Worm (Caenorhabditis elegans) whole organism, young adult: Measurements from ENCODE around the gene del-10.

Source experiments
- B0261.1 ChIP-seq: sonication (generic microtip); optimal IDR thresholded peaks from 2 replicates; lab custom pipeline; 2016; ENCODE audit warnings: mild to moderate bottlenecking, missing genetic modification characterization, moderate library complexity, missing compliant biosample characterization
- D2030.7 ChIP-seq: fragments of 200-800 bp; sonication (Bioruptor generic); IDR thresholded peaks from 2 replicates; pipeline ENCODE4 v1.3.6; 2022; ENCODE audit warnings: missing genetic modification reagents, missing genetic modification characterization, missing compliant biosample characterization
- F49E8.2 ChIP-seq: sonication (generic microtip); optimal IDR thresholded peaks from 3 replicates; lab custom pipeline; 2017; ENCODE audit warnings: missing genetic modification characterization, mild to moderate bottlenecking, missing compliant biosample characterization, antibody characterized with exemption, moderate library complexity; ENCODE audit not compliant: insufficient read depth
- F57A8.1 ChIP-seq: fragments of 200-800 bp; sonication (Bioruptor generic); optimal IDR thresholded peaks from 2 replicates; lab custom pipeline; 2018; ENCODE audit warnings: mild to moderate bottlenecking, missing genetic modification characterization, moderate library complexity, missing compliant biosample characterization
- F57C9.4 ChIP-seq: sonication (generic microtip); optimal IDR thresholded peaks from 2 replicates; lab custom pipeline; 2017; ENCODE audit warnings: mild to moderate bottlenecking, missing genetic modification characterization, missing compliant biosample characterization
- K11D2.4 ChIP-seq: fragments of 200-800 bp; sonication (Bioruptor generic); IDR thresholded peaks from 2 replicates; pipeline ENCODE4 v1.3.6; 2022; ENCODE audit warnings: missing genetic modification reagents, missing genetic modification characterization, missing compliant biosample characterization
- T26A5.8 ChIP-seq: sonication (generic microtip); optimal IDR thresholded peaks from 2 replicates; lab custom pipeline; 2016; ENCODE audit warnings: missing genetic modification characterization, missing compliant biosample characterization
- Y67H2A.10 ChIP-seq: fragments of 200-800 bp; sonication (Bioruptor generic); conservative IDR thresholded peaks from 2 replicates; pipeline ENCODE4 v1.3.6; 2022; ENCODE audit warnings: missing genetic modification reagents, missing genetic modification characterization, missing compliant biosample characterization
- ama-1 ChIP-seq, 3 experiments: fragments of 150-350 bp in 1 of 3; sonication (generic microtip) in 2 of 3; optimal IDR thresholded peaks; 2 replicates each; lab custom pipeline; 2014 to 2018; ENCODE audit warnings: missing biosample characterization in 2 of 3, missing genetic modification characterization in 2 of 3, missing genetic modification reagents in 2 of 3
- bed-2 ChIP-seq: fragments of 200-800 bp; sonication (Bioruptor generic); IDR thresholded peaks from 2 replicates; pipeline ENCODE4 v1.3.6; 2022; ENCODE audit warnings: missing genetic modification reagents, missing genetic modification characterization, missing compliant biosample characterization
- cebp-1 ChIP-seq, 2 experiments: fragments of 200-800 bp in 1 of 2; sonication (Bioruptor generic) in 1 of 2; sonication (generic microtip) in 1 of 2; IDR thresholded peaks in 1 of 2; optimal IDR thresholded peaks in 1 of 2; 2 replicates each; pipeline versions ENCODE4 v1.3.6 to Lab custom; 2017 to 2022; ENCODE audit warnings: missing compliant biosample characterization in 2 of 2, missing genetic modification characterization in 2 of 2, mild to moderate bottlenecking in 1 of 2, missing genetic modification reagents in 1 of 2, moderate library complexity in 1 of 2
- ceh-100 ChIP-seq: fragments of 200-800 bp; sonication (Bioruptor generic); IDR thresholded peaks from 2 replicates; pipeline ENCODE4 v1.3.6; 2022; ENCODE audit warnings: missing genetic modification reagents, missing genetic modification characterization, missing compliant biosample characterization
- die-1 ChIP-seq: sonication (generic microtip); optimal IDR thresholded peaks from 2 replicates; lab custom pipeline; 2016; ENCODE audit warnings: missing genotype, mild to moderate bottlenecking, missing genetic modification characterization, missing compliant biosample characterization
- ekl-4 ChIP-seq: fragments of 200-800 bp; sonication (Bioruptor generic); IDR thresholded peaks from 2 replicates; pipeline ENCODE4 v1.3.6; 2022; ENCODE audit warnings: missing genetic modification reagents, missing genetic modification characterization, missing compliant biosample characterization
- ets-4 ChIP-seq: fragments of 200-800 bp; sonication (Bioruptor generic); optimal IDR thresholded peaks from 2 replicates; lab custom pipeline; 2018; ENCODE audit warnings: mild to moderate bottlenecking, missing genetic modification characterization, missing compliant biosample characterization
- fkh-3 ChIP-seq: sonication (generic microtip); optimal IDR thresholded peaks from 2 replicates; lab custom pipeline; 2016; ENCODE audit warnings: mild to moderate bottlenecking, missing genetic modification characterization, missing compliant biosample characterization
- hrde-1 ChIP-seq: sonication (generic microtip); optimal IDR thresholded peaks from 2 replicates; lab custom pipeline; 2016; ENCODE audit warnings: missing genetic modification characterization, mild to moderate bottlenecking, missing compliant biosample characterization, moderate library complexity, missing genotype, missing genetic modification reagents, borderline replicate concordance
- hsf-1 ChIP-seq: fragments of 200-800 bp; sonication (Bioruptor generic); IDR thresholded peaks from 2 replicates; pipeline ENCODE4 v1.3.6; 2022; ENCODE audit warnings: missing genetic modification reagents, missing genetic modification characterization, missing compliant biosample characterization
- lag-1 ChIP-seq: fragments of 200-800 bp; sonication (Bioruptor generic); IDR thresholded peaks from 2 replicates; pipeline ENCODE4 v1.3.6; 2022; ENCODE audit warnings: missing genetic modification reagents, missing genetic modification characterization, missing compliant biosample characterization
- lin-54 ChIP-seq: fragments of 200-800 bp; sonication (Bioruptor generic); optimal IDR thresholded peaks from 2 replicates; lab custom pipeline; 2018; ENCODE audit warnings: mild to moderate bottlenecking, missing genetic modification characterization, missing compliant biosample characterization
- lsl-1 ChIP-seq: fragments of 200-800 bp; sonication (Bioruptor generic); optimal IDR thresholded peaks from 2 replicates; lab custom pipeline; 2018; ENCODE audit warnings: mild to moderate bottlenecking, missing genetic modification characterization, moderate library complexity, missing compliant biosample characterization
- madf-3 ChIP-seq: fragments of 200-800 bp; sonication (Bioruptor generic); IDR thresholded peaks from 2 replicates; pipeline ENCODE4 v1.3.6; 2022; ENCODE audit warnings: missing genetic modification reagents, missing genetic modification characterization, missing compliant biosample characterization
- madf-6 ChIP-seq: fragments of 200-800 bp; sonication (Bioruptor generic); IDR thresholded peaks from 2 replicates; pipeline ENCODE4 v1.3.6; 2022; ENCODE audit warnings: missing genetic modification reagents, missing genetic modification characterization, missing compliant biosample characterization
- mcd-1 ChIP-seq: fragments of 200-800 bp; sonication (Bioruptor generic); IDR thresholded peaks from 2 replicates; pipeline ENCODE4 v1.3.6; 2022; ENCODE audit warnings: missing genetic modification reagents, missing genetic modification characterization, missing compliant biosample characterization
- mel-28 ChIP-seq: sonication (generic microtip); optimal IDR thresholded peaks from 2 replicates; lab custom pipeline; 2016; ENCODE audit warnings: borderline replicate concordance, mild to moderate bottlenecking, missing genetic modification characterization, missing compliant biosample characterization
- mes-4 ChIP-seq: sonication (generic microtip); optimal IDR thresholded peaks from 2 replicates; lab custom pipeline; 2016; ENCODE audit warnings: missing genotype, missing genetic modification characterization, missing compliant biosample characterization
- nhr-27 ChIP-seq: fragments of 200-800 bp; sonication (Bioruptor generic); optimal IDR thresholded peaks from 2 replicates; lab custom pipeline; 2018; ENCODE audit warnings: mild to moderate bottlenecking, missing genetic modification characterization, moderate library complexity, missing compliant biosample characterization
- nhr-80 ChIP-seq: sonication (generic microtip); optimal IDR thresholded peaks from 2 replicates; lab custom pipeline; 2016; ENCODE audit warnings: missing genetic modification characterization, missing compliant biosample characterization
- pbrm-1 ChIP-seq: fragments of 200-800 bp; sonication (Bioruptor generic); IDR thresholded peaks from 2 replicates; pipeline ENCODE4 v1.3.6; 2022; ENCODE audit warnings: missing genetic modification reagents, missing genetic modification characterization, missing compliant biosample characterization
- pha-4 ChIP-seq: fragments of 150-350 bp; sonication (generic microtip); optimal IDR thresholded peaks from 2 replicates; lab custom pipeline; 2014; ENCODE audit warnings: missing biosample characterization, missing genetic modification reagents, missing genetic modification characterization
- repo-1 ChIP-seq: sonication (generic microtip); optimal IDR thresholded peaks from 2 replicates; lab custom pipeline; 2017; ENCODE audit warnings: mild to moderate bottlenecking, missing genetic modification characterization, missing compliant biosample characterization
- snpc-1.3 ChIP-seq: sonication (generic microtip); optimal IDR thresholded peaks from 2 replicates; lab custom pipeline; 2017; ENCODE audit warnings: missing genetic modification characterization, mild to moderate bottlenecking, missing compliant biosample characterization, antibody characterized with exemption, moderate library complexity, missing genotype, missing genetic modification reagents; ENCODE audit not compliant: insufficient read depth
- snpc-3.4 ChIP-seq: sonication (generic microtip); optimal IDR thresholded peaks from 2 replicates; lab custom pipeline; 2017; ENCODE audit warnings: missing genetic modification characterization, mild to moderate bottlenecking, missing compliant biosample characterization, antibody characterized with exemption, moderate library complexity, missing genotype, missing genetic modification reagents
- somi-1 ChIP-seq: fragments of 200-800 bp; sonication (Bioruptor generic); optimal IDR thresholded peaks from 2 replicates; lab custom pipeline; 2018; ENCODE audit warnings: mild to moderate bottlenecking, missing genetic modification characterization, missing compliant biosample characterization
- tbx-9 ChIP-seq: sonication (generic microtip); optimal IDR thresholded peaks from 2 replicates; lab custom pipeline; 2016; ENCODE audit warnings: borderline replicate concordance, missing genetic modification characterization, inconsistent platforms, missing compliant biosample characterization
- tlf-1 ChIP-seq: fragments of 200-800 bp; sonication (Bioruptor generic); optimal IDR thresholded peaks from 2 replicates; lab custom pipeline; 2018; ENCODE audit warnings: mild to moderate bottlenecking, missing genetic modification characterization, missing compliant biosample characterization
- xnd-1 ChIP-seq: sonication (generic microtip); optimal IDR thresholded peaks from 2 replicates; lab custom pipeline; 2016; ENCODE audit warnings: missing genotype, missing genetic modification reagents, missing genetic modification characterization, missing compliant biosample characterization
- zim-3 ChIP-seq: sonication (generic microtip); optimal IDR thresholded peaks from 2 replicates; lab custom pipeline; 2017; ENCODE audit warnings: mild to moderate bottlenecking, missing genetic modification characterization, moderate library complexity, missing compliant biosample characterization
- ztf-22 ChIP-seq: fragments of 200-800 bp; sonication (Bioruptor generic); optimal IDR thresholded peaks from 2 replicates; lab custom pipeline; 2018; ENCODE audit warnings: mild to moderate bottlenecking, missing genetic modification characterization, moderate library complexity, missing compliant biosample characterization

The del-10 gene

DNA sequence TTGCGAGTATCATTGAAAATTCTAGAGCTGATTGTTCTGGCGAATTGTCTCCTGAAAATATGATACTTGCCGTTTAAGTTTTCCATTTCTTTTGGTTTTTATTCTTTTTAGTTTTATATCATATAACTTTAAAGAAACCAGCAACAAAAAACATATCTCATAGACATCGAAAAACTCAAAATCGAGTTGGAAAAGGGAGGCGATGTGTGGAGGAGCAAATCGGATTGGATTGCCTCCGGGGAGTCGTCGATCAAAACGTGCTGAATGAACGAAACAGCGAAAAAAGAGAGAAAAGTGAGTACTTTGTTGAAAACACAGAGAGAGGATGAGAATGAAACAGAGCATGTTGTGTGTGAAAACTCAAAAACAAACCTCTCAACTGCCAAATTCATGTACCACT is 15.2 kb upstream of the del-10 start:
- TF ChIP-seq die-1 (no peak), ets-4 (GFP tag; lab: Kevin White, UChicago) (no peak), lag-1 (GFP tag; lab: Robert Waterston, UW) (no peak), somi-1 (GFP tag; lab: Kevin White, UChicago) (no peak), D2030.7 (GFP tag; lab: Robert Waterston, UW) (no peak), nhr-27 (no peak), zim-3 (tag; lab: Kevin White, UChicago) (no peak), fkh-3 (tag; lab: Kevin White, UChicago) (no peak), nhr-80 (tag; lab: Kevin White, UChicago) (no peak), K11D2.4 (GFP tag; lab: Robert Waterston, UW) (no peak), T26A5.8 (tag; lab: Kevin White, UChicago) (no peak), lin-54 (GFP tag; lab: Kevin White, UChicago) (no peak), mel-28 (no peak), snpc-1.3 (tag; lab: Kevin White, UChicago) (no peak), ekl-4 (GFP tag; lab: Robert Waterston, UW) (no peak), F57A8.1 (no peak)

DNA sequence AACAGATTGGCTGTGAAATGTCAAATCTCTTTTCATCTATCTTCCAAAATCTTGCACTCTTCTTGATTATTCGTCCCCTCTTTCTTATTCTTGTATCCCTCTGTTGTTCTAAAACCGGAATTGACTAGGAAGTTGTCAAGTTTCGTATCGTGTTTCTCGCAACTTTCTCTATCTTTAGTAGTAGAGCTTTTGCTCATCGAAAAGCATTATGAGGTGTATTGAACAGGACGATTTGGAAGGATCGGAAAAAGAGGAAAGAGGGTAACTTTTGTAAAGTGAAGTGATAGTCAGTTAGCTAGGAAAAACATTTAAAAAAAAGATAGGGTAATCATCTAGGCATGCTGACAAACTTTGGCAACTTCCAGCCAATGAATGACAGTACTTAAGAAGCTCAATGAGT is 14.6 kb upstream of the del-10 start:
- TF ChIP-seq tlf-1 (GFP tag; lab: Kevin White, UChicago) = no peak
- no peak for TF ChIP-seq lsl-1 (GFP tag; lab: Kevin White, UChicago)
- TF ChIP-seq ets-4 (GFP tag; lab: Kevin White, UChicago) = no peak
- TF ChIP-seq ama-1 (optimal IDR thresholded peaks at IDR 0.05; lab: Kevin White, UChicago) = no peak
- TF ChIP-seq ama-1 (GFP tag; optimal IDR thresholded peaks at IDR 0.05; lab: Kevin White, UChicago) = no peak
- TF ChIP-seq B0261.1 (tag; lab: Kevin White, UChicago) = no peak
- TF ChIP-seq tbx-9 (tag; lab: Kevin White, UChicago) = no peak
- TF ChIP-seq F57C9.4 (tag; lab: Kevin White, UChicago) = no peak
- TF ChIP-seq bed-2 = no peak
- no peak for TF ChIP-seq snpc-3.4 (tag; lab: Kevin White, UChicago)
- no peak for TF ChIP-seq mes-4 (tag; lab: Kevin White, UChicago)
- no peak for TF ChIP-seq xnd-1 (tag; lab: Kevin White, UChicago)
- no peak for TF ChIP-seq lin-54 (GFP tag; lab: Kevin White, UChicago)
- TF ChIP-seq Y67H2A.10 = no peak
- no peak for TF ChIP-seq pbrm-1 (GFP tag; lab: Robert Waterston, UW)

DNA sequence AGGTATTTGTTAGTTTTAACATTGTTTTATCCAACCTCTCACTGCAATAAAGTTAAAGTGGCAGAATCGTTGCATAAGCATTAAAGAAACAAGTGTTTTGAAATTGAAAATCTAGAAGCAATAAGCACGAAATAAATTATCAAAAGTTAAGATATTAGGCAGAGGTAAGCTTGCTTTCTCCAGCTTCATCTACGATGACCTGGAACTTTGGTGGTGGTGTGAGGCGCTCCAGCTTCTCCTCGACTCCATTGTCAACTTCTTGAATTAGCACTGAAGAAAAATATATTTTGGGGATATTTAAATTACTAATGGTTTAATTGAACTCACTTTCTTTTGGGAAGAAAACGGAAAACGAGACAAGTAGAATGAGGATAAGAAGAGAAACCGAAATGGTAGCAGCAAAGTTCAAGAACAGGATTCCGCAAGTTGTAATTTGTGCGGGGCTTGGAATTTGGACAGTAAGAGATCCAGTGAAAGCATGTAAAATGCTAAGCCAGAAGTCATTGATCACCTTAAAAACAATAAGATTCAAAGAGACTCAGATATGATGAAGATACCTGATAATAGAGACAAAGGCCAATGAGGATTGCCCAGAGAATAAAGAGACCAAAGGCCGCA is 11.9 kb upstream of the del-10 start:
- TF ChIP-seq pbrm-1 (GFP tag; lab: Robert Waterston, UW) (0 out of 2 replicates have a peak, but pooled peaks have one; percentile 28), ztf-22 (GFP tag; lab: Kevin White, UChicago) (no peak), ama-1 (optimal IDR thresholded peaks at IDR 0.05; lab: Kevin White, UChicago) (no peak), ama-1 (GFP tag; optimal IDR thresholded peaks at IDR 0.05; lab: Kevin White, UChicago) (peak in 1 of 2 experiments; percentile 6), repo-1 (tag; lab: Kevin White, UChicago) (peak; percentile 26), madf-3 (GFP tag; lab: Robert Waterston, UW) (0 out of 2 replicates have a peak, but pooled peaks have one; percentile 1), ceh-100 (GFP tag; lab: Robert Waterston, UW) (0 out of 2 replicates have a peak, but pooled peaks have one; percentile 35), F49E8.2 (peak; percentile 31), mcd-1 (GFP tag; lab: Robert Waterston, UW) (no peak), xnd-1 (tag; lab: Kevin White, UChicago) (peak; percentile 35), lin-54 (GFP tag; lab: Kevin White, UChicago) (peak; percentile 1), hrde-1 (peak; percentile 28), madf-6 (GFP tag; lab: Robert Waterston, UW) (peak; percentile 53; the same call in 1 of the 2 replicates), cebp-1 (GFP tag; IDR thresholded peaks at IDR 0.05; lab: Robert Waterston, UW) (no peak), cebp-1 (tag; optimal IDR thresholded peaks at IDR 0.05; lab: Kevin White, UChicago) (no peak), snpc-1.3 (tag; lab: Kevin White, UChicago) (no peak), lag-1 (GFP tag; lab: Robert Waterston, UW) (no peak), pha-4 (tag; lab: Kevin White, UChicago) (no peak), hsf-1 (GFP tag; lab: Robert Waterston, UW) (peak; percentile 60), snpc-3.4 (tag; lab: Kevin White, UChicago) (peak; percentile 14)
